Fruit fly (Drosophila melanogaster) whole organism, adult: ENCODE results near the gene GstD11.

Experiments used
- CG11617 ChIP-seq: fragments of 200-800 bp; sonication (Bioruptor generic); optimal IDR thresholded peaks from 2 replicates; lab custom pipeline; 2017; ENCODE audit warnings: mild to moderate bottlenecking, missing biosample characterization, missing genetic modification reagents, missing genetic modification characterization
- CG14711 ChIP-seq: fragments of 200-800 bp; sonication (Bioruptor generic); optimal IDR thresholded peaks from 2 replicates; lab custom pipeline; 2018; ENCODE audit warnings: missing biosample characterization, mild to moderate bottlenecking, missing genetic modification characterization, moderate library complexity
- Crg-1 ChIP-seq: fragments of 200-800 bp; sonication (Bioruptor generic); optimal IDR thresholded peaks from 2 replicates; lab custom pipeline; 2016; ENCODE audit warnings: missing biosample characterization, missing genetic modification characterization
- Hr96 ChIP-seq: fragments of 200-800 bp; sonication (Bioruptor generic); optimal IDR thresholded peaks from 2 replicates; lab custom pipeline; 2016; ENCODE audit warnings: missing biosample characterization, missing genetic modification characterization
- Mnt ChIP-seq: fragments of 200-800 bp; sonication (Bioruptor generic); optimal IDR thresholded peaks from 2 replicates; lab custom pipeline; 2016; ENCODE audit warnings: missing biosample characterization, mild to moderate bottlenecking, missing genetic modification characterization
- bab1 ChIP-seq: fragments of 200-800 bp; sonication (Bioruptor generic); optimal IDR thresholded peaks from 3 replicates; lab custom pipeline; 2019; ENCODE audit warnings: missing biosample characterization, mild to moderate bottlenecking, missing genetic modification characterization, moderate library complexity
- ovo ChIP-seq: fragments of 200-800 bp; sonication (Bioruptor generic); optimal IDR thresholded peaks from 2 replicates; lab custom pipeline; 2016; ENCODE audit warnings: missing biosample characterization, missing genetic modification characterization
- tj ChIP-seq: fragments of 200-800 bp; sonication (Bioruptor generic); optimal IDR thresholded peaks from 3 replicates; lab custom pipeline; 2017; ENCODE audit warnings: missing biosample characterization, mild to moderate bottlenecking, missing genetic modification characterization, moderate library complexity
- toe ChIP-seq: fragments of 200-800 bp; sonication (Bioruptor generic); optimal IDR thresholded peaks from 2 replicates; lab custom pipeline; 2016; ENCODE audit warnings: missing biosample characterization, missing genetic modification characterization

DNA sequence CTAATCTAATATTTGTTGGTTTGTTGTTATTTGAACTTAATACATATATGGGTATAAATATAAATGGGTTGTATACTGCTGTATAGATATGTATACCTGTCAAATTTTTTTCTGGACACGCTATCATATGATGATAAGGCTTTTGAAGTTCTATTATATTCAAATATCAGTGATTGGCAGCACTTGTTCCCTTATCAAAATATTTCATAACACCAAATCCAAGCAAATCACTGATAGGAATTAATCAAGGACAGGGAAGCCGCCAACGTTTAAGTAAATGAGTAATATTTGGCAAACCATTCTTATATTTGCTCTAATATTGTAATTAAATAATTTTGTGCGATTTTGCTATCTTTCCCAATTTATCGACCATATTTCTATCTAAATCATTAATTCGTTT is 3.9 kb upstream of the GstD11 start:
- TF ChIP-seq tj (GFP tag; lab: Kevin White, UChicago): no peak
- TF ChIP-seq Crg-1 (GFP tag; lab: Kevin White, UChicago): no peak
- no peak for TF ChIP-seq CG14711 (tag; lab: Kevin White, UChicago)
- TF ChIP-seq ovo (GFP tag; lab: Kevin White, UChicago): no peak
- no peak for TF ChIP-seq CG11617 (GFP tag; lab: Kevin White, UChicago)
- TF ChIP-seq Mnt: no peak
- no peak for TF ChIP-seq toe (GFP tag; lab: Kevin White, UChicago)
- TF ChIP-seq Hr96 (GFP tag; lab: Kevin White, UChicago): no peak
- no peak for TF ChIP-seq bab1 (GFP tag; lab: Kevin White, UChicago)
